Fruit fly (Drosophila melanogaster): ENCODE measurements around the gene CG42450.
A peak's percentile ranks its signal among the peaks of the same experiment; 100 is the strongest.

Gene CG42450

DNA sequence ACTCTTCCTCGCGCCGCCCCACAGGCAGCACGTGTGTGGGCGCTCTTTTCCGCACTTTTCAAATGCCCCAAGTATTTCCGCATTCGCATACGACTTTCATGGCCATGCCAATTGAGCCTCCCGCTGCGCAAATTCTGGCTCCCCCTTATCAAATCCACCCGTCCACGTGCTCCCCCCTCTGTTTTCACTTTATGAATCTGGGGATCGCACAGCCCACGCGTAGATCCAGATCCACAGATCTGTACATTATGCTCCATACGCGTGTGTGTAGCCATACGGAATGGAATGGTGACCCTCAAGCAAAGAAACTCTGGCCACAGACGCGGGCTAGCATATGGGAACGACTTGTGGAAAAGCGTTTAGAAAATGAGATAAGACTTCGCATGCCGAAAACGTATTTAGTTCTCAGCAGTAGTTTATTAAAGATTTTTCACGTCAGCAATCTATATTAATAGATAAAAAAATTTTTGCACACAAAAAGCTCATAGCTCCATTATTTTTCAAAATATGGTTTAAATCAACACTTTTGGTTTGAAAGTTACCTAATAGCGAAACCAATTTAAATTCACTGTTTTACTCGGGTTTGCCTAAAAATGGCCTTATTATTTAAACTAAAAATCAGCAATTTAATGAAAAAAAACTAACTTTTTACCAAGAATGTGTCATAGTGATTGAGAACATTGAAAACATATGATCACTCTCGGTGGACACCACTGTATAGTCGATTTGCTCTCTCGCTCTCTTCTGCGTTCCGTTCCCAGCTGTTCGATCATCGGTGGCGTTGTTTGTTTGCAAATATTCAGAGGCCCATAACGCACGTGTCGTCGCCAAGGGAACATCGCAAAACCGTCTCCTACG is 23.5 kb upstream of the CG42450 start (continued):
- TF ChIP-seq tx (GFP tag; optimal IDR thresholded peaks at IDR 0.05) (peak; percentile 57), Mad (GFP tag; optimal IDR thresholded peaks at IDR 0.05) (peak; percentile 40), D (optimal IDR thresholded peaks at IDR 0.05) (no peak), D (GFP tag; optimal IDR thresholded peaks at IDR 0.05) (peak; percentile 39), CG12219 (GFP tag; optimal IDR thresholded peaks at IDR 0.05) (peak; percentile 17), HLH4C (GFP tag; IDR thresholded peaks at IDR 0.05; ENCODE audit: partially characterized antibody) (no peak), Oaz (GFP tag; IDR thresholded peaks at IDR 0.05) (no peak; the same call in 1 of the 2 replicates), Dbx (GFP tag; IDR thresholded peaks at IDR 0.05) (0 out of 3 replicates have a peak, but pooled peaks have one; percentile 6), jumu (GFP tag; optimal IDR thresholded peaks at IDR 0.05) (peak; percentile 46), CG10431 (GFP tag; optimal IDR thresholded peaks at IDR 0.05) (no peak), cas (GFP tag; IDR thresholded peaks at IDR 0.05) (no peak), jigr1 (GFP tag; IDR thresholded peaks at IDR 0.05) (no peak), Vsx1 (GFP tag; optimal IDR thresholded peaks at IDR 0.05) (peak; percentile 39), Fer1 (GFP tag; optimal IDR thresholded peaks at IDR 0.05) (peak; percentile 59), CG1603 (tag; optimal IDR thresholded peaks at IDR 0.05) (no peak), kay (GFP tag; optimal IDR thresholded peaks at IDR 0.05) (peak; percentile 42), TFAM (GFP tag; optimal IDR thresholded peaks at IDR 0.05) (no peak), knrl (GFP tag; IDR thresholded peaks at IDR 0.05; ENCODE audit: partially characterized antibody) (no peak), lilli (GFP tag; optimal IDR thresholded peaks at IDR 0.05) (peak; percentile 75), CG1647 (GFP tag; optimal IDR thresholded peaks at IDR 0.05) (peak; percentile 17), da (GFP tag; optimal IDR thresholded peaks at IDR 0.05) (no peak), emc (GFP tag; optimal IDR thresholded peaks at IDR 0.05) (no peak), CG14667 (GFP tag; IDR thresholded peaks at IDR 0.05) (no peak), CG6813 (GFP tag; optimal IDR thresholded peaks at IDR 0.05) (peak; percentile 19), CG8765 (GFP tag; IDR thresholded peaks at IDR 0.05) (no peak), ind (GFP tag; optimal IDR thresholded peaks at IDR 0.05) (peak; percentile 46), CG15011 (GFP tag; optimal IDR thresholded peaks at IDR 0.05) (peak; percentile 64), luna (GFP tag; optimal IDR thresholded peaks at IDR 0.05) (no peak), ap (GFP tag; IDR thresholded peaks at IDR 0.05) (no peak), crc (GFP tag; optimal IDR thresholded peaks at IDR 0.05) (peak; percentile 6), CG17361 (GFP tag; IDR thresholded peaks at IDR 0.05) (peak; percentile 87), CG9727 (GFP tag; optimal IDR thresholded peaks at IDR 0.05) (peak; percentile 79), CG10565 (GFP tag; optimal IDR thresholded peaks at IDR 0.05) (no peak), sr (GFP tag; IDR thresholded peaks at IDR 0.05) (peak; percentile 83), CG7357 (GFP tag; IDR thresholded peaks at IDR 0.05) (peak; percentile 49; the same call in 1 of the 3 replicates), Tbp (GFP tag; optimal IDR thresholded peaks at IDR 0.05) (no peak), CG6254 (GFP tag; optimal IDR thresholded peaks at IDR 0.05) (no peak), NFAT (GFP tag; IDR thresholded peaks at IDR 0.05) (peak; percentile 52), CG9876 (GFP tag; optimal IDR thresholded peaks at IDR 0.05) (no peak), otp (GFP tag; IDR thresholded peaks at IDR 0.05) (no peak), CG7271 (tag; optimal IDR thresholded peaks at IDR 0.05) (no peak), hb (GFP tag; IDR thresholded peaks at IDR 0.05; ENCODE audit: partially characterized antibody) (no peak), CG10543 (GFP tag; optimal IDR thresholded peaks at IDR 0.05) (peak; percentile 60), sna (GFP tag; IDR thresholded peaks at IDR 0.05; ENCODE audit: partially characterized antibody) (no peak), Dref (GFP tag; IDR thresholded peaks at IDR 0.05) (no peak), gce (GFP tag; IDR thresholded peaks at IDR 0.05) (no peak), gcm (GFP tag; optimal IDR thresholded peaks at IDR 0.05) (peak; percentile 50), Taf1 (GFP tag; IDR thresholded peaks at IDR 0.05) (no peak; the same call in 1 of the 2 replicates), CG3847 (GFP tag; IDR thresholded peaks at IDR 0.05) (peak; percentile 27; the same call in 1 of the 2 replicates), odd (GFP tag; optimal IDR thresholded peaks at IDR 0.05) (peak; percentile 53)
